Worm (Caenorhabditis elegans) whole organism, early embryonic: ENCODE measurements around the gene let-4.

Experiments used
- F13C5.2 ChIP-seq: sonication (generic microtip); optimal IDR thresholded peaks from 2 replicates; lab custom pipeline; 2017; ENCODE audit warnings: mild to moderate bottlenecking, missing genetic modification characterization, inconsistent platforms, missing compliant biosample characterization
- aly-1 ChIP-seq: sonication (generic microtip); optimal IDR thresholded peaks from 2 replicates; lab custom pipeline; 2016; ENCODE audit warnings: missing genetic modification characterization, missing compliant biosample characterization
- ama-1 ChIP-seq: fragments of 150-350 bp; optimal IDR thresholded peaks from 2 replicates; lab custom pipeline; 2014
- ceh-13 ChIP-seq: fragments of 200-800 bp; sonication (Bioruptor generic); optimal IDR thresholded peaks from 2 replicates; lab custom pipeline; 2018; ENCODE audit warnings: mild to moderate bottlenecking, missing genetic modification characterization, missing compliant biosample characterization
- ceh-36 ChIP-seq: sonication (generic microtip); optimal IDR thresholded peaks from 2 replicates; lab custom pipeline; 2016; ENCODE audit warnings: missing genetic modification characterization, inconsistent platforms, missing compliant biosample characterization
- ets-7 ChIP-seq: sonication (generic microtip); optimal IDR thresholded peaks from 2 replicates; lab custom pipeline; 2016; ENCODE audit warnings: missing genotype, missing genetic modification characterization, missing compliant biosample characterization
- hnd-1 ChIP-seq: sonication (generic microtip); optimal IDR thresholded peaks from 2 replicates; lab custom pipeline; 2016; ENCODE audit warnings: missing genetic modification characterization, missing compliant biosample characterization
- pes-1 ChIP-seq: fragments of 200-800 bp; sonication (Bioruptor generic); IDR thresholded peaks from 2 replicates; pipeline ENCODE4 v1.3.6; 2022; ENCODE audit warnings: missing genetic modification reagents, missing genetic modification characterization, missing compliant biosample characterization
- scrt-1 ChIP-seq: fragments of 200-800 bp; sonication (Bioruptor generic); IDR thresholded peaks from 2 replicates; pipeline ENCODE4 v1.3.6; 2022; ENCODE audit warnings: missing genetic modification characterization, missing compliant biosample characterization
- sea-1 ChIP-seq: fragments of 200-800 bp; sonication (Bioruptor generic); conservative IDR thresholded peaks from 2 replicates; pipeline ENCODE4 v1.3.6; 2022; ENCODE audit warnings: missing genetic modification characterization, missing compliant biosample characterization
- tbx-11 ChIP-seq: fragments of 200-800 bp; sonication (Bioruptor generic); IDR thresholded peaks from 2 replicates; pipeline ENCODE4 v1.3.6; 2022; ENCODE audit warnings: missing genetic modification characterization, missing compliant biosample characterization
- tbx-37 ChIP-seq: fragments of 200-800 bp; sonication (Bioruptor generic); conservative IDR thresholded peaks from 2 replicates; pipeline ENCODE4 v1.3.6; 2022; ENCODE audit warnings: missing genetic modification reagents, missing genetic modification characterization, missing compliant biosample characterization

DNA sequence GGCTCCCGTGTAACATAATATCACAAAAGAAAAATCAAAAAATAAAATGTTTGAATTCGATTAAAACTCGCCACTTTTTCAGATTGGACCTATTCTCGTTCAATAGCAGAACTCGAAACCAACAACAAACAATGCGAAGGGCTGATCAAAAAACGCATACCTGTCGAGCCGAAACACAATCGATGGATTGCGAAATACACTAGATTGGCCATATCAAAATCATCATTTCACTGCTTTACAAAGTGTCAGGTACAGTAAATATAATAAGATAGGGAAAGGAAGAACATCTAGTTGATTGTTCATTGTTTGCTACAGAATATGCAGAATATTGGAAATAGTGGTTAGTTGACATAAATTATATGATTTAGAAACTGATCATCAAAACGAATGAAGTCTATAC, 30.0 kb downstream of the let-4 start:
- TF ChIP-seq ama-1 (no peak), ceh-13 (GFP tag; lab: Kevin White, UChicago) (no peak), ceh-36 (tag; lab: Kevin White, UChicago) (no peak), ets-7 (tag; lab: Kevin White, UChicago) (no peak), aly-1 (tag; lab: Kevin White, UChicago) (no peak), tbx-37 (GFP tag; lab: Robert Waterston, UW) (no peak), sea-1 (no peak), hnd-1 (tag; lab: Kevin White, UChicago) (no peak), tbx-11 (GFP tag; lab: Robert Waterston, UW) (no peak), scrt-1 (GFP tag; lab: Robert Waterston, UW) (no peak), pes-1 (GFP tag; lab: Robert Waterston, UW) (no peak), F13C5.2 (tag; lab: Kevin White, UChicago) (no peak)
